Worm (Caenorhabditis elegans): ENCODE data around the gene cnp-3.

Gene cnp-3

ce11 chrX:17180135-17180534 is 42.2 kb upstream of the cnp-3 start:
- no peak for TF ChIP-seq elt-3 (tag; optimal IDR thresholded peaks at IDR 0.05)
- TF ChIP-seq nhr-23 (tag; optimal IDR thresholded peaks at IDR 0.05) = no peak
- TF ChIP-seq ztf-1 (GFP tag; conservative IDR thresholded peaks at IDR 0.05) = no peak
- no peak for TF ChIP-seq crh-2 (tag; optimal IDR thresholded peaks at IDR 0.05)
- TF ChIP-seq ceh-16 (tag; optimal IDR thresholded peaks at IDR 0.05) = no peak
- TF ChIP-seq ZK546.5 (tag; optimal IDR thresholded peaks at IDR 0.05) = no peak
- no peak for TF ChIP-seq lsy-2 (tag; optimal IDR thresholded peaks at IDR 0.05)
- no peak for TF ChIP-seq peb-1 (tag; optimal IDR thresholded peaks at IDR 0.05)
- TF ChIP-seq skn-1 (tag; optimal IDR thresholded peaks at IDR 0.05) = no peak
- TF ChIP-seq mbf-1 (tag; optimal IDR thresholded peaks at IDR 0.05) = no peak
- TF ChIP-seq unc-55 (GFP tag; optimal IDR thresholded peaks at IDR 0.05) = no peak
- TF ChIP-seq F13H6.1 (tag; optimal IDR thresholded peaks at IDR 0.05) = no peak
- no peak for TF ChIP-seq unc-39 (tag; optimal IDR thresholded peaks at IDR 0.05)
- no peak for TF ChIP-seq unc-62 (GFP tag; optimal IDR thresholded peaks at IDR 0.05)
- no peak for TF ChIP-seq sma-9 (GFP tag; optimal IDR thresholded peaks at IDR 0.05)
- no peak for TF ChIP-seq sma-9 (tag; optimal IDR thresholded peaks at IDR 0.05)
- no peak for TF ChIP-seq blmp-1 (tag; optimal IDR thresholded peaks at IDR 0.05; ENCODE audit: insufficient read depth)
- TF ChIP-seq lin-11 (tag; optimal IDR thresholded peaks at IDR 0.05) = no peak
- no peak for TF ChIP-seq sem-4 (tag; optimal IDR thresholded peaks at IDR 0.05)
- TF ChIP-seq nhr-12 (tag; optimal IDR thresholded peaks at IDR 0.05) = no peak
- TF ChIP-seq ama-1 (optimal IDR thresholded peaks at IDR 0.05) = no peak

ce11 chrX:17178239-17178638 is 40.3 kb upstream of the cnp-3 start, which contains the start of gene B0302.2:
Gene B0302.2 (plus strand): TSS chrX:17178539.
- no peak for TF ChIP-seq gmeb-1 (tag; optimal IDR thresholded peaks at IDR 0.05)
- TF ChIP-seq Y55F3AM.14 (GFP tag; optimal IDR thresholded peaks at IDR 0.05) = no peak
- no peak for TF ChIP-seq nhr-129 (tag; optimal IDR thresholded peaks at IDR 0.05)
- no peak for TF ChIP-seq zag-1 (tag; optimal IDR thresholded peaks at IDR 0.05)
- no peak for TF ChIP-seq nhr-10 (tag; optimal IDR thresholded peaks at IDR 0.05)
- no peak for TF ChIP-seq unc-55 (GFP tag; optimal IDR thresholded peaks at IDR 0.05)
- no peak for TF ChIP-seq ztf-4 (tag; optimal IDR thresholded peaks at IDR 0.05)
- TF ChIP-seq R02D3.7 (tag; optimal IDR thresholded peaks at IDR 0.05) = no peak
- no peak for TF ChIP-seq mab-5 (tag; optimal IDR thresholded peaks at IDR 0.05)
- no peak for TF ChIP-seq skn-1 (tag; optimal IDR thresholded peaks at IDR 0.05)
- no peak for TF ChIP-seq alr-1 (tag; optimal IDR thresholded peaks at IDR 0.05)
- no peak for TF ChIP-seq sma-9 (GFP tag; optimal IDR thresholded peaks at IDR 0.05)
- no peak for TF ChIP-seq sma-9 (tag; optimal IDR thresholded peaks at IDR 0.05)
- no peak for TF ChIP-seq lin-39 (tag; optimal IDR thresholded peaks at IDR 0.05)
- TF ChIP-seq nhr-12 (tag; optimal IDR thresholded peaks at IDR 0.05) = no peak
- TF ChIP-seq ztf-1 (GFP tag; conservative IDR thresholded peaks at IDR 0.05) = no peak
- no peak for TF ChIP-seq sem-4 (tag; optimal IDR thresholded peaks at IDR 0.05)
- TF ChIP-seq lsy-2 (tag; optimal IDR thresholded peaks at IDR 0.05) = no peak
- no peak for TF ChIP-seq ceh-16 (tag; optimal IDR thresholded peaks at IDR 0.05)
- TF ChIP-seq C34F6.9 (tag; optimal IDR thresholded peaks at IDR 0.05) = no peak
- no peak for TF ChIP-seq peb-1 (tag; optimal IDR thresholded peaks at IDR 0.05)

ce11 chrX:17176677-17177076 is 38.8 kb upstream of the cnp-3 start, which contains the start of gene B0302.4:
Gene B0302.4 (minus strand): TSS chrX:17176777.
- no peak for TF ChIP-seq ceh-82 (tag; optimal IDR thresholded peaks at IDR 0.05)
- TF ChIP-seq dmd-4 (tag; optimal IDR thresholded peaks at IDR 0.05) = no peak
- no peak for TF ChIP-seq blmp-1 (tag; optimal IDR thresholded peaks at IDR 0.05; ENCODE audit: insufficient read depth)
- TF ChIP-seq ceh-16 (tag; optimal IDR thresholded peaks at IDR 0.05) = no peak
- no peak for TF ChIP-seq aly-2 (tag; optimal IDR thresholded peaks at IDR 0.05)
- TF ChIP-seq nhr-23 (tag; optimal IDR thresholded peaks at IDR 0.05) = no peak
- TF ChIP-seq nhr-12 (tag; optimal IDR thresholded peaks at IDR 0.05) = no peak
- no peak for TF ChIP-seq ztf-11 (tag; optimal IDR thresholded peaks at IDR 0.05)

ce11 chrX:17170401-17170800 is 32.5 kb upstream of the cnp-3 start:
- TF ChIP-seq sma-9 (GFP tag; optimal IDR thresholded peaks at IDR 0.05) (no peak), sma-9 (tag; optimal IDR thresholded peaks at IDR 0.05) (no peak), nhr-10 (tag; optimal IDR thresholded peaks at IDR 0.05) (no peak), R02D3.7 (tag; optimal IDR thresholded peaks at IDR 0.05) (no peak), crh-2 (tag; optimal IDR thresholded peaks at IDR 0.05) (no peak), skn-1 (tag; optimal IDR thresholded peaks at IDR 0.05) (no peak), nhr-129 (tag; optimal IDR thresholded peaks at IDR 0.05) (no peak), ztf-4 (tag; optimal IDR thresholded peaks at IDR 0.05) (no peak), egl-27 (tag; optimal IDR thresholded peaks at IDR 0.05) (no peak), dmd-4 (tag; optimal IDR thresholded peaks at IDR 0.05) (no peak), Y55F3AM.14 (GFP tag; optimal IDR thresholded peaks at IDR 0.05) (no peak), lin-11 (tag; optimal IDR thresholded peaks at IDR 0.05) (no peak), F13H6.1 (tag; optimal IDR thresholded peaks at IDR 0.05) (no peak), C34F6.9 (tag; optimal IDR thresholded peaks at IDR 0.05) (no peak), ceh-16 (tag; optimal IDR thresholded peaks at IDR 0.05) (no peak), ZK546.5 (tag; optimal IDR thresholded peaks at IDR 0.05) (no peak), ztf-1 (GFP tag; conservative IDR thresholded peaks at IDR 0.05) (no peak), ceh-82 (tag; optimal IDR thresholded peaks at IDR 0.05) (no peak)
